Worm (Caenorhabditis elegans) whole organism, early embryonic: ENCODE data around the gene R74.7.

Experiments used
- B0310.2 ChIP-seq: sonication (generic microtip); optimal IDR thresholded peaks from 2 replicates; lab custom pipeline; 2016; ENCODE audit warnings: mild to moderate bottlenecking, missing genetic modification characterization, missing compliant biosample characterization
- F13C5.2 ChIP-seq: sonication (generic microtip); optimal IDR thresholded peaks from 2 replicates; lab custom pipeline; 2017; ENCODE audit warnings: mild to moderate bottlenecking, missing genetic modification characterization, inconsistent platforms, missing compliant biosample characterization
- aly-1 ChIP-seq: sonication (generic microtip); optimal IDR thresholded peaks from 2 replicates; lab custom pipeline; 2016; ENCODE audit warnings: missing genetic modification characterization, missing compliant biosample characterization
- ama-1 ChIP-seq: fragments of 150-350 bp; optimal IDR thresholded peaks from 2 replicates; lab custom pipeline; 2014
- ceh-13 ChIP-seq: fragments of 200-800 bp; sonication (Bioruptor generic); optimal IDR thresholded peaks from 2 replicates; lab custom pipeline; 2018; ENCODE audit warnings: mild to moderate bottlenecking, missing genetic modification characterization, missing compliant biosample characterization
- ceh-36 ChIP-seq: sonication (generic microtip); optimal IDR thresholded peaks from 2 replicates; lab custom pipeline; 2016; ENCODE audit warnings: missing genetic modification characterization, inconsistent platforms, missing compliant biosample characterization
- ets-7 ChIP-seq: sonication (generic microtip); optimal IDR thresholded peaks from 2 replicates; lab custom pipeline; 2016; ENCODE audit warnings: missing genotype, missing genetic modification characterization, missing compliant biosample characterization
- flt-1 ChIP-seq: fragments of 200-800 bp; sonication (Bioruptor generic); IDR thresholded peaks from 2 replicates; pipeline ENCODE4 v1.3.6; 2022; ENCODE audit warnings: missing genetic modification characterization, missing compliant biosample characterization
- hmbx-1 ChIP-seq: sonication (generic microtip); optimal IDR thresholded peaks from 2 replicates; lab custom pipeline; 2016; ENCODE audit warnings: mild to moderate bottlenecking, missing genetic modification characterization, missing compliant biosample characterization
- hmg-4 ChIP-seq: fragments of 200-800 bp; sonication (Bioruptor generic); optimal IDR thresholded peaks from 2 replicates; lab custom pipeline; 2018; ENCODE audit warnings: mild to moderate bottlenecking, missing genetic modification characterization, missing compliant biosample characterization
- hnd-1 ChIP-seq: sonication (generic microtip); optimal IDR thresholded peaks from 2 replicates; lab custom pipeline; 2016; ENCODE audit warnings: missing genetic modification characterization, missing compliant biosample characterization
- pes-1 ChIP-seq: fragments of 200-800 bp; sonication (Bioruptor generic); IDR thresholded peaks from 2 replicates; pipeline ENCODE4 v1.3.6; 2022; ENCODE audit warnings: missing genetic modification reagents, missing genetic modification characterization, missing compliant biosample characterization
- scrt-1 ChIP-seq: fragments of 200-800 bp; sonication (Bioruptor generic); IDR thresholded peaks from 2 replicates; pipeline ENCODE4 v1.3.6; 2022; ENCODE audit warnings: missing genetic modification characterization, missing compliant biosample characterization
- sea-1 ChIP-seq: fragments of 200-800 bp; sonication (Bioruptor generic); conservative IDR thresholded peaks from 2 replicates; pipeline ENCODE4 v1.3.6; 2022; ENCODE audit warnings: missing genetic modification characterization, missing compliant biosample characterization
- tbx-11 ChIP-seq: fragments of 200-800 bp; sonication (Bioruptor generic); IDR thresholded peaks from 2 replicates; pipeline ENCODE4 v1.3.6; 2022; ENCODE audit warnings: missing genetic modification characterization, missing compliant biosample characterization
- tbx-37 ChIP-seq: fragments of 200-800 bp; sonication (Bioruptor generic); conservative IDR thresholded peaks from 2 replicates; pipeline ENCODE4 v1.3.6; 2022; ENCODE audit warnings: missing genetic modification reagents, missing genetic modification characterization, missing compliant biosample characterization
- tra-4 ChIP-seq: sonication (generic microtip); optimal IDR thresholded peaks from 2 replicates; lab custom pipeline; 2017; ENCODE audit warnings: missing genetic modification characterization, missing compliant biosample characterization

The R74.7 gene

ce11 chrIII:4204072-4204471 lies at the start of gene R74.7, which contains the start of gene pelo-1:
Gene R74.7 (plus strand): TSS chrIII:4204429.
Gene pelo-1 (minus strand): TSS chrIII:4204222.
- TF ChIP-seq pes-1 (GFP tag; lab: Robert Waterston, UW) (no peak), hmg-4 (GFP tag; lab: Kevin White, UChicago) (no peak), tbx-11 (no peak), sea-1 (GFP tag; lab: Robert Waterston, UW) (no peak)

ce11 chrIII:4157298-4157697 lies 46.9 kb upstream of the R74.7 start, which contains the start of gene C16C10.9:
Gene C16C10.9 (minus strand): TSS chrIII:4157398.
- TF ChIP-seq hnd-1 (no peak), hmbx-1 (no peak), ceh-36 (tag; lab: Kevin White, UChicago) (no peak), sea-1 (GFP tag; lab: Robert Waterston, UW) (no peak), hmg-4 (GFP tag; lab: Kevin White, UChicago) (no peak), ets-7 (tag; lab: Kevin White, UChicago) (no peak), tbx-37 (no peak), ama-1 (lab: Kevin White, UChicago) (no peak), tbx-11 (no peak), pes-1 (GFP tag; lab: Robert Waterston, UW) (no peak), ceh-13 (GFP tag; lab: Kevin White, UChicago) (no peak), B0310.2 (no peak), flt-1 (GFP tag; lab: Robert Waterston, UW) (no peak)

- TF ChIP-seq ama-1 (lab: Kevin White, UChicago) (no peak), ceh-36 (tag; lab: Kevin White, UChicago) (no peak), tbx-11 (no peak), tbx-37 (no peak), aly-1 (tag; lab: Kevin White, UChicago) (no peak), hmg-4 (GFP tag; lab: Kevin White, UChicago) (no peak), F13C5.2 (tag; lab: Kevin White, UChicago) (no peak), B0310.2 (no peak), hmbx-1 (no peak), ceh-13 (GFP tag; lab: Kevin White, UChicago) (no peak), pes-1 (GFP tag; lab: Robert Waterston, UW) (no peak), scrt-1 (GFP tag; lab: Robert Waterston, UW) (no peak)
Measured at ce11 chrIII:4160937-4161336, 43.3 kb upstream of the R74.7 start, which contains the start of gene C01G12.16. Gene C01G12.16 (plus strand): TSS chrIII:4161237.

ce11 chrIII:4164071-4164470 lies 40.2 kb upstream of the R74.7 start, which contains the start of gene C16C10.8:
Gene C16C10.8 (minus strand): TSS chrIII:4164171.
- TF ChIP-seq ceh-13 (GFP tag; lab: Kevin White, UChicago) (no peak), aly-1 (tag; lab: Kevin White, UChicago) (no peak), tbx-37 (no peak), hnd-1 (no peak), sea-1 (GFP tag; lab: Robert Waterston, UW) (no peak), ets-7 (tag; lab: Kevin White, UChicago) (no peak), B0310.2 (no peak), scrt-1 (GFP tag; lab: Robert Waterston, UW) (no peak), ama-1 (lab: Kevin White, UChicago) (no peak)

ce11 chrIII:4166745-4167144 lies 37.5 kb upstream of the R74.7 start, which contains the start of gene rnf-5:
Gene rnf-5 (minus strand): TSS chrIII:4166845.
- no peak for TF ChIP-seq ceh-36 (tag; lab: Kevin White, UChicago)

ce11 chrIII:4168665-4169064 lies 35.6 kb upstream of the R74.7 start, which contains the start of gene ccdc-55:
Gene ccdc-55 (minus strand): TSS chrIII:4168765.
- TF ChIP-seq scrt-1 (GFP tag; lab: Robert Waterston, UW) (no peak), tbx-11 (no peak), pes-1 (GFP tag; lab: Robert Waterston, UW) (no peak), hmbx-1 (no peak), ceh-13 (GFP tag; lab: Kevin White, UChicago) (no peak), ets-7 (tag; lab: Kevin White, UChicago) (no peak), flt-1 (GFP tag; lab: Robert Waterston, UW) (no peak), B0310.2 (no peak), tbx-37 (no peak)

ce11 chrIII:4170903-4171377 lies 33.3 kb upstream of the R74.7 start, which contains the start of the genes rnf-121 and C16C10.4:
Gene rnf-121 (minus strand): TSS chrIII:4170953.
Gene C16C10.4 (plus strand): TSS chrIII:4171336.
- TF ChIP-seq ets-7 (tag; lab: Kevin White, UChicago) (peak; percentile 75), F13C5.2 (tag; lab: Kevin White, UChicago) (peak; percentile 92), ama-1 (lab: Kevin White, UChicago) (no peak), pes-1 (GFP tag; lab: Robert Waterston, UW) (peak; percentile 91), hmbx-1 (peak; percentile 61), tra-4 (peak; percentile 80), hmg-4 (GFP tag; lab: Kevin White, UChicago) (peak; percentile 97), aly-1 (tag; lab: Kevin White, UChicago) (peak; percentile 77), flt-1 (GFP tag; lab: Robert Waterston, UW) (peak; percentile 83), sea-1 (GFP tag; lab: Robert Waterston, UW) (peak; percentile 93), ceh-13 (GFP tag; lab: Kevin White, UChicago) (peak; percentile 93), ceh-36 (tag; lab: Kevin White, UChicago) (peak; percentile 93), B0310.2 (peak; percentile 82), tbx-37 (peak; percentile 82), tbx-11 (peak; percentile 92), hnd-1 (peak; percentile 80), scrt-1 (GFP tag; lab: Robert Waterston, UW) (peak; percentile 87)

ce11 chrIII:4172210-4172609 lies 32.0 kb upstream of the R74.7 start:
- TF ChIP-seq tbx-37 (no peak), pes-1 (GFP tag; lab: Robert Waterston, UW) (no peak), ceh-36 (tag; lab: Kevin White, UChicago) (no peak), flt-1 (GFP tag; lab: Robert Waterston, UW) (no peak), scrt-1 (GFP tag; lab: Robert Waterston, UW) (no peak), ets-7 (tag; lab: Kevin White, UChicago) (no peak), hmbx-1 (no peak), hnd-1 (no peak), tra-4 (no peak), aly-1 (tag; lab: Kevin White, UChicago) (no peak)
